Worm (Caenorhabditis elegans): ENCODE measurements around the gene cwf-19L1.

ce11 chrV:6096559-6097155 lies 11.0 kb upstream of the cwf-19L1 start, which contains the start of gene smut-1:
- TF ChIP-seq him-1 (tag; optimal IDR thresholded peaks at IDR 0.05), result no peak
- no peak for TF ChIP-seq dao-5 (tag; optimal IDR thresholded peaks at IDR 0.05)
- TF ChIP-seq W03F9.2 (tag; optimal IDR thresholded peaks at IDR 0.05), result no peak

All from whole organism, L4/young adult.